Fruit fly (Drosophila melanogaster) whole organism, embryonic: ENCODE measurements around the gene nonA.

Experiments used
- Adf1 ChIP-seq: fragments of 200-800 bp; sonication (Bioruptor generic); IDR thresholded peaks from 2 replicates; pipeline ENCODE4 v1.3.6; 2022; ENCODE audit warnings: missing biosample characterization, missing genetic modification characterization
- Aef1 ChIP-seq: fragments of 200-800 bp; sonication (Bioruptor generic); IDR thresholded peaks from 3 replicates; pipeline ENCODE4 v1.3.6; 2022; ENCODE audit warnings: missing biosample characterization, missing genetic modification characterization
- CG10147 ChIP-seq: fragments of 200-800 bp; sonication (Bioruptor generic); optimal IDR thresholded peaks from 2 replicates; lab custom pipeline; 2019; ENCODE audit warnings: missing biosample characterization, mild to moderate bottlenecking, missing genetic modification characterization, moderate library complexity
- CG10209 ChIP-seq: fragments of 200-800 bp; sonication (Bioruptor generic); optimal IDR thresholded peaks from 3 replicates; lab custom pipeline; 2017; ENCODE audit warnings: missing biosample characterization, mild to moderate bottlenecking, missing genetic modification characterization, missing genetic modification reagents
- CG13287 ChIP-seq: fragments of 200-800 bp; sonication (Bioruptor generic); IDR thresholded peaks from 2 replicates; pipeline ENCODE4 v1.3.6; 2022; ENCODE audit warnings: missing biosample characterization, missing genetic modification characterization; ENCODE audit not compliant: partially characterized antibody
- CG15269 ChIP-seq: fragments of 200-800 bp; sonication (Bioruptor generic); optimal IDR thresholded peaks from 2 replicates; lab custom pipeline; 2018; ENCODE audit warnings: missing biosample characterization, mild to moderate bottlenecking, missing genetic modification characterization, moderate library complexity
- CG1603 ChIP-seq: fragments of 200-800 bp; sonication (Bioruptor generic); optimal IDR thresholded peaks from 2 replicates; lab custom pipeline; 2019; ENCODE audit warnings: missing biosample characterization, mild to moderate bottlenecking, missing genetic modification characterization, moderate library complexity
- CG2120 ChIP-seq: fragments of 200-800 bp; sonication (Bioruptor generic); optimal IDR thresholded peaks from 3 replicates; lab custom pipeline; 2016; ENCODE audit warnings: missing biosample characterization, missing genetic modification characterization
- CG31224 ChIP-seq: fragments of 200-800 bp; sonication (Bioruptor generic); IDR thresholded peaks from 2 replicates; pipeline ENCODE4 v1.3.6; 2022; ENCODE audit warnings: missing biosample characterization, missing genetic modification characterization
- CG3407 ChIP-seq: fragments of 200-800 bp; sonication (Bioruptor generic); optimal IDR thresholded peaks from 2 replicates; lab custom pipeline; 2018; ENCODE audit warnings: missing biosample characterization, mild to moderate bottlenecking, missing genetic modification characterization
- CG42726 ChIP-seq: fragments of 200-800 bp; sonication (Bioruptor generic); IDR thresholded peaks from 2 replicates; pipeline ENCODE4 v1.3.6; 2022; ENCODE audit warnings: missing biosample characterization, missing genetic modification characterization; ENCODE audit not compliant: partially characterized antibody
- CG5245 ChIP-seq: fragments of 200-800 bp; sonication (Bioruptor generic); optimal IDR thresholded peaks from 3 replicates; lab custom pipeline; 2016; ENCODE audit warnings: missing biosample characterization, missing genetic modification characterization
- CG6813 ChIP-seq: fragments of 200-800 bp; sonication (Bioruptor generic); optimal IDR thresholded peaks from 2 replicates; lab custom pipeline; 2017; ENCODE audit warnings: missing biosample characterization, missing genetic modification characterization, mild to moderate bottlenecking, moderate library complexity, missing genetic modification reagents
- CG7271 ChIP-seq: fragments of 200-800 bp; sonication (Bioruptor generic); optimal IDR thresholded peaks from 2 replicates; lab custom pipeline; 2018; ENCODE audit warnings: missing biosample characterization, mild to moderate bottlenecking, missing genetic modification characterization, moderate library complexity
- CG7963 ChIP-seq: fragments of 200-800 bp; sonication (Bioruptor generic); IDR thresholded peaks from 3 replicates; pipeline ENCODE4 v1.3.6; 2022; ENCODE audit warnings: missing biosample characterization, missing genetic modification characterization; ENCODE audit not compliant: partially characterized antibody
- CG9437 ChIP-seq: fragments of 200-800 bp; sonication (Bioruptor generic); optimal IDR thresholded peaks from 2 replicates; lab custom pipeline; 2018; ENCODE audit warnings: missing biosample characterization, mild to moderate bottlenecking, missing genetic modification characterization
- Dbx ChIP-seq: fragments of 200-800 bp; sonication (Bioruptor generic); IDR thresholded peaks from 3 replicates; pipeline ENCODE4 v1.3.6; 2022; ENCODE audit warnings: missing biosample characterization, missing genetic modification characterization
- E2f1 ChIP-seq: fragments of 200-800 bp; sonication (Bioruptor generic); IDR thresholded peaks from 2 replicates; pipeline ENCODE4 v1.3.6; 2022; ENCODE audit warnings: missing biosample characterization, missing genetic modification characterization
- GATAe ChIP-seq: fragments of 200-800 bp; sonication (Bioruptor generic); conservative IDR thresholded peaks from 2 replicates; pipeline ENCODE4 v1.3.6; 2022; ENCODE audit warnings: missing biosample characterization, missing genetic modification characterization
- H2.0 ChIP-seq: fragments of 200-800 bp; sonication (Bioruptor generic); IDR thresholded peaks from 2 replicates; pipeline ENCODE4 v1.3.6; 2022; ENCODE audit warnings: missing biosample characterization, missing genetic modification characterization
- HLHmδ ChIP-seq: fragments of 200-800 bp; sonication (Bioruptor generic); optimal IDR thresholded peaks from 2 replicates; lab custom pipeline; 2018; ENCODE audit warnings: missing biosample characterization, mild to moderate bottlenecking, missing genetic modification characterization, moderate library complexity
- Hr51 ChIP-seq, 2 experiments: fragments of 200-800 bp; sonication (Bioruptor generic); optimal IDR thresholded peaks; 2 replicates in 1 of 2; 3 replicates in 1 of 2; lab custom pipeline; 2016 to 2018; ENCODE audit warnings: missing biosample characterization in 2 of 2, missing genetic modification characterization in 2 of 2, mild to moderate bottlenecking in 1 of 2, moderate library complexity in 1 of 2
- Mad ChIP-seq: fragments of 200-800 bp; sonication (Bioruptor generic); optimal IDR thresholded peaks from 2 replicates; lab custom pipeline; 2016; ENCODE audit warnings: missing biosample characterization, missing genetic modification characterization
- Mes4 ChIP-seq: fragments of 200-800 bp; sonication (Bioruptor generic); optimal IDR thresholded peaks from 2 replicates; lab custom pipeline; 2016; ENCODE audit warnings: missing biosample characterization, missing genetic modification characterization
- NK7.1 ChIP-seq: fragments of 200-800 bp; sonication (Bioruptor generic); optimal IDR thresholded peaks from 3 replicates; lab custom pipeline; 2016; ENCODE audit warnings: missing biosample characterization, missing genetic modification characterization
- Pdp1 ChIP-seq, 2 experiments: fragments of 200-800 bp; sonication (Bioruptor generic); optimal IDR thresholded peaks; 3 replicates each; lab custom pipeline; 2016; ENCODE audit warnings: missing biosample characterization in 2 of 2, missing genetic modification characterization in 2 of 2, mild to moderate bottlenecking in 1 of 2, moderate library complexity in 1 of 2
- Rfx ChIP-seq: fragments of 200-800 bp; sonication (Bioruptor generic); IDR thresholded peaks from 2 replicates; pipeline ENCODE4 v1.3.6; 2022; ENCODE audit warnings: missing biosample characterization, missing genetic modification characterization
- Rx ChIP-seq: fragments of 200-800 bp; sonication (Bioruptor generic); IDR thresholded peaks from 2 replicates; pipeline ENCODE4 v1.3.6; 2022; ENCODE audit warnings: missing biosample characterization, missing genetic modification characterization
- Spps ChIP-seq: fragments of 200-800 bp; sonication (Bioruptor generic); optimal IDR thresholded peaks from 2 replicates; lab custom pipeline; 2018; ENCODE audit warnings: missing biosample characterization, mild to moderate bottlenecking, missing genetic modification characterization
- Sry-δ ChIP-seq: fragments of 200-800 bp; sonication (Bioruptor generic); optimal IDR thresholded peaks from 2 replicates; lab custom pipeline; 2016; ENCODE audit warnings: missing biosample characterization, missing genetic modification characterization
- bigmax ChIP-seq: fragments of 200-800 bp; sonication (Bioruptor generic); optimal IDR thresholded peaks from 2 replicates; lab custom pipeline; 2018; ENCODE audit warnings: missing biosample characterization, mild to moderate bottlenecking, missing genetic modification characterization
- caup ChIP-seq: fragments of 200-800 bp; sonication (Bioruptor generic); optimal IDR thresholded peaks from 3 replicates; lab custom pipeline; 2017; ENCODE audit warnings: missing biosample characterization, mild to moderate bottlenecking, missing genetic modification characterization, moderate library complexity; ENCODE audit not compliant: severe bottlenecking
- dpn ChIP-seq, 2 experiments: fragments of 200-800 bp; sonication (Bioruptor generic); optimal IDR thresholded peaks; 3 replicates each; lab custom pipeline; 2016; ENCODE audit warnings: missing biosample characterization in 2 of 2, missing genetic modification characterization in 2 of 2
- exex ChIP-seq: fragments of 200-800 bp; sonication (Bioruptor generic); optimal IDR thresholded peaks from 4 replicates; lab custom pipeline; 2018; ENCODE audit warnings: missing biosample characterization, mild to moderate bottlenecking, missing genetic modification characterization, moderate library complexity
- grn ChIP-seq: fragments of 200-800 bp; sonication (Bioruptor generic); optimal IDR thresholded peaks from 3 replicates; lab custom pipeline; 2017; ENCODE audit warnings: missing biosample characterization, missing genetic modification characterization
- h ChIP-seq: fragments of >200 bp; optimal IDR thresholded peaks from 2 replicates; lab custom pipeline; 2017
- mld ChIP-seq: fragments of 200-800 bp; sonication (Bioruptor generic); IDR thresholded peaks from 3 replicates; pipeline ENCODE4 v1.3.6; 2022; ENCODE audit warnings: missing biosample characterization, missing genetic modification characterization; ENCODE audit not compliant: partially characterized antibody
- nau ChIP-seq: fragments of 200-800 bp; sonication (Bioruptor generic); optimal IDR thresholded peaks from 3 replicates; lab custom pipeline; 2017; ENCODE audit warnings: missing biosample characterization, mild to moderate bottlenecking, missing genetic modification characterization, missing genetic modification reagents
- pan ChIP-seq, 4 experiments: fragments of >200 bp in 3 of 4; fragments of 200-800 bp in 1 of 4; sonication (Bioruptor generic) in 1 of 4; optimal IDR thresholded peaks in 3 of 4; IDR thresholded peaks in 1 of 4; 2 replicates each; pipeline versions ENCODE4 v1.3.6 to Lab custom; 2017 to 2022; ENCODE audit warnings: missing biosample characterization in 2 of 4, missing genetic modification characterization in 2 of 4, mixed read lengths in 1 of 4
- pb ChIP-seq: fragments of 200-800 bp; sonication (Bioruptor generic); optimal IDR thresholded peaks from 3 replicates; lab custom pipeline; 2016; ENCODE audit warnings: missing biosample characterization, missing genetic modification characterization
- pnt ChIP-seq: fragments of 200-800 bp; sonication (Bioruptor generic); optimal IDR thresholded peaks from 3 replicates; lab custom pipeline; 2016; ENCODE audit warnings: missing biosample characterization, missing genetic modification characterization
- repo ChIP-seq: fragments of 200-800 bp; sonication (Bioruptor generic); optimal IDR thresholded peaks from 2 replicates; lab custom pipeline; 2016; ENCODE audit warnings: missing biosample characterization, missing genetic modification characterization
- rib ChIP-seq: fragments of 200-800 bp; sonication (Bioruptor generic); IDR thresholded peaks from 2 replicates; pipeline ENCODE4 v1.3.6; 2022; ENCODE audit warnings: missing biosample characterization, missing genetic modification characterization
- so ChIP-seq: fragments of 200-800 bp; sonication (Bioruptor generic); IDR thresholded peaks from 3 replicates; pipeline ENCODE4 v1.3.6; 2022; ENCODE audit warnings: missing biosample characterization, missing genetic modification characterization
- sr ChIP-seq: fragments of 200-800 bp; sonication (Bioruptor generic); IDR thresholded peaks from 3 replicates; pipeline ENCODE4 v1.3.6; 2022; ENCODE audit warnings: missing biosample characterization, missing genetic modification characterization
- ssp ChIP-seq: fragments of 200-800 bp; sonication (Bioruptor generic); IDR thresholded peaks from 2 replicates; pipeline ENCODE4 v1.3.6; 2022; ENCODE audit warnings: missing biosample characterization, missing genetic modification characterization
- tgo ChIP-seq: fragments of 200-800 bp; sonication (Bioruptor generic); IDR thresholded peaks from 3 replicates; pipeline ENCODE4 v1.3.6; 2022; ENCODE audit warnings: missing biosample characterization, missing genetic modification characterization
- z ChIP-seq: fragments of 200-800 bp; sonication (Bioruptor generic); IDR thresholded peaks from 3 replicates; pipeline ENCODE4 v1.3.6; 2022; ENCODE audit warnings: missing biosample characterization, missing genetic modification characterization
- zfh2 ChIP-seq: fragments of 200-800 bp; sonication (Bioruptor generic); optimal IDR thresholded peaks from 2 replicates; lab custom pipeline; 2016; ENCODE audit warnings: missing biosample characterization, missing genetic modification characterization

Gene nonA

dm6 chrX:16361306-16361705, at the start of gene nonA (continued):
- TF ChIP-seq Sry-δ (GFP tag; lab: Kevin White, UChicago): peak; percentile 51
- no peak for TF ChIP-seq CG31224
- peak; percentile 42 for TF ChIP-seq CG9437 (GFP tag; lab: Kevin White, UChicago)
- no peak for TF ChIP-seq NK7.1
- TF ChIP-seq CG2120: no peak
- peak in 1 of 2 experiments; percentile 32 for TF ChIP-seq Pdp1 (GFP tag; optimal IDR thresholded peaks at IDR 0.05; lab: Kevin White, UChicago)
- no peak for TF ChIP-seq caup (GFP tag; lab: Kevin White, UChicago)
- peak; percentile 99 for TF ChIP-seq CG1603 (tag; lab: Kevin White, UChicago)
- no peak for TF ChIP-seq repo (GFP tag; lab: Kevin White, UChicago)
- no peak for TF ChIP-seq pan (optimal IDR thresholded peaks at IDR 0.05; lab: Kevin White, UChicago)
- no peak for TF ChIP-seq pan (GFP tag; optimal IDR thresholded peaks at IDR 0.05 in 1 of 2, IDR thresholded peaks at IDR 0.05 in 1 of 2)
- TF ChIP-seq ssp (GFP tag; lab: Robert Waterston, UW): peak; percentile 88
- TF ChIP-seq zfh2 (GFP tag; lab: Kevin White, UChicago): no peak
- no peak for TF ChIP-seq Mes4 (GFP tag; lab: Kevin White, UChicago)
- no peak for TF ChIP-seq z (GFP tag; lab: Robert Waterston, UW)
- TF ChIP-seq CG15269 (tag; lab: Kevin White, UChicago): no peak
- TF ChIP-seq CG13287: 0 out of 2 replicates have a peak, but pooled peaks have one; percentile 17
- TF ChIP-seq exex (tag; lab: Kevin White, UChicago): no peak
- no peak for TF ChIP-seq CG10147

dm6 chrX:16313078-16313875, 48.1 kb upstream of the nonA start, which contains the start of the genes CG9915 and SWIP:
Gene CG9915 (minus strand): TSS chrX:16313138.
Gene SWIP (plus strand): TSS chrX:16313709.
- TF ChIP-seq CG7271 (tag; lab: Kevin White, UChicago) (no peak), pb (GFP tag; lab: Kevin White, UChicago) (no peak), dpn (GFP tag; optimal IDR thresholded peaks at IDR 0.05; lab: Kevin White, UChicago) (no peak), Rx (GFP tag; lab: Robert Waterston, UW) (no peak), E2f1 (GFP tag; lab: Robert Waterston, UW) (no peak), Mad (GFP tag; lab: Kevin White, UChicago) (no peak), Dbx (GFP tag; lab: Robert Waterston, UW) (no peak), grn (no peak), Adf1 (no peak), HLHmδ (no peak), nau (GFP tag; lab: Kevin White, UChicago) (no peak), CG6813 (GFP tag; lab: Kevin White, UChicago) (no peak), CG10209 (GFP tag; lab: Kevin White, UChicago) (no peak), Hr51 (GFP tag; optimal IDR thresholded peaks at IDR 0.05; lab: Kevin White, UChicago) (no peak), sr (GFP tag; lab: Robert Waterston, UW) (no peak), CG7963 (GFP tag; lab: Robert Waterston, UW) (peak; percentile 84), so (no peak), Rfx (GFP tag; lab: Robert Waterston, UW) (peak; percentile 50; the same call in 1 of the 2 replicates), tgo (GFP tag; lab: Robert Waterston, UW) (no peak), H2.0 (no peak), h (lab: Kevin White, UChicago) (no peak), mld (GFP tag; lab: Robert Waterston, UW) (peak; percentile 81), CG5245 (no peak), pnt (GFP tag; lab: Kevin White, UChicago) (no peak), CG3407 (GFP tag; lab: Kevin White, UChicago) (no peak), Aef1 (GFP tag; lab: Robert Waterston, UW) (no peak), bigmax (GFP tag; lab: Kevin White, UChicago) (no peak), GATAe (GFP tag; lab: Robert Waterston, UW) (no peak), Spps (no peak), CG42726 (0 out of 2 replicates have a peak, but pooled peaks have one; percentile 33), rib (no peak)
